Worm (Caenorhabditis elegans) whole organism, L2 larva: Measurements from ENCODE around the gene bre-1.

Source experiments
- C34F6.9 ChIP-seq: fragments of 150-350 bp; optimal IDR thresholded peaks from 2 replicates; lab custom pipeline; 2014; ENCODE audit warnings: missing biosample characterization, missing genetic modification characterization
- F13H6.1 ChIP-seq: sonication (generic microtip); optimal IDR thresholded peaks from 2 replicates; lab custom pipeline; 2016; ENCODE audit warnings: missing genetic modification characterization, missing compliant biosample characterization
- R02D3.7 ChIP-seq: fragments of 150-350 bp; optimal IDR thresholded peaks from 2 replicates; lab custom pipeline; 2014; ENCODE audit warnings: missing biosample characterization, missing genetic modification characterization
- Y55F3AM.14 ChIP-seq: fragments of 200-800 bp; sonication (Bioruptor generic); optimal IDR thresholded peaks from 2 replicates; lab custom pipeline; 2018; ENCODE audit warnings: mild to moderate bottlenecking, missing genetic modification characterization, missing compliant biosample characterization
- ZK546.5 ChIP-seq: sonication (generic microtip); optimal IDR thresholded peaks from 2 replicates; lab custom pipeline; 2017; ENCODE audit warnings: missing biosample characterization, missing genetic modification characterization
- aly-2 ChIP-seq: fragments of 150-350 bp; optimal IDR thresholded peaks from 2 replicates; lab custom pipeline; 2014; ENCODE audit warnings: missing biosample characterization, missing genetic modification characterization
- blmp-1 ChIP-seq: sonication (generic microtip); optimal IDR thresholded peaks from 2 replicates; lab custom pipeline; 2017; ENCODE audit warnings: missing genetic modification characterization, mild to moderate bottlenecking, missing compliant biosample characterization, antibody characterized with exemption, moderate library complexity; ENCODE audit not compliant: insufficient read depth
- ceh-16 ChIP-seq: fragments of 150-350 bp; optimal IDR thresholded peaks from 2 replicates; lab custom pipeline; 2014; ENCODE audit warnings: missing biosample characterization, missing genetic modification characterization
- ceh-82 ChIP-seq: fragments of 150-350 bp; optimal IDR thresholded peaks from 2 replicates; lab custom pipeline; 2014; ENCODE audit warnings: missing biosample characterization, missing genetic modification characterization
- crh-2 ChIP-seq: sonication (generic microtip); optimal IDR thresholded peaks from 2 replicates; lab custom pipeline; 2017; ENCODE audit warnings: missing biosample characterization, missing genetic modification characterization
- egl-27 ChIP-seq: sonication (generic microtip); optimal IDR thresholded peaks from 3 replicates; lab custom pipeline; 2017; ENCODE audit warnings: missing biosample characterization, missing genetic modification reagents, missing genetic modification characterization
- elt-1 ChIP-seq: fragments of 150-350 bp; optimal IDR thresholded peaks from 2 replicates; lab custom pipeline; 2014; ENCODE audit warnings: missing biosample characterization, missing genetic modification characterization
- fos-1 ChIP-seq: fragments of 150-350 bp; optimal IDR thresholded peaks from 2 replicates; lab custom pipeline; 2014; ENCODE audit warnings: missing biosample characterization, missing genetic modification characterization
- gmeb-1 ChIP-seq: fragments of 150-350 bp; optimal IDR thresholded peaks from 2 replicates; lab custom pipeline; 2014; ENCODE audit warnings: missing biosample characterization, missing genetic modification characterization
- lin-11 ChIP-seq: fragments of 150-350 bp; sonication (generic microtip); optimal IDR thresholded peaks from 2 replicates; lab custom pipeline; 2014; ENCODE audit warnings: missing biosample characterization, missing genetic modification characterization, inconsistent platforms, mixed read lengths
- lsy-2 ChIP-seq, 2 experiments: fragments of 150-350 bp in 1 of 2; sonication (generic microtip) in 1 of 2; optimal IDR thresholded peaks; 2 replicates each; lab custom pipeline; 2014 to 2017; ENCODE audit warnings: missing biosample characterization in 2 of 2, missing genetic modification characterization in 2 of 2
- mab-5 ChIP-seq: fragments of 150-350 bp; optimal IDR thresholded peaks from 2 replicates; lab custom pipeline; 2014; ENCODE audit warnings: missing biosample characterization, missing genetic modification characterization
- mbf-1 ChIP-seq: sonication (generic microtip); optimal IDR thresholded peaks from 2 replicates; lab custom pipeline; 2017; ENCODE audit warnings: missing biosample characterization, missing genetic modification characterization
- nhr-10 ChIP-seq: sonication (generic microtip); optimal IDR thresholded peaks from 2 replicates; lab custom pipeline; 2017; ENCODE audit warnings: missing biosample characterization, missing genetic modification characterization
- nhr-11 ChIP-seq: fragments of 150-350 bp; optimal IDR thresholded peaks from 2 replicates; lab custom pipeline; 2014; ENCODE audit warnings: missing biosample characterization, missing genetic modification characterization
- nhr-12 ChIP-seq: fragments of 150-350 bp; optimal IDR thresholded peaks from 2 replicates; lab custom pipeline; 2014; ENCODE audit warnings: missing biosample characterization, missing genetic modification characterization
- nhr-21 ChIP-seq: fragments of 150-350 bp; optimal IDR thresholded peaks from 2 replicates; lab custom pipeline; 2014; ENCODE audit warnings: missing biosample characterization, missing genetic modification characterization
- nhr-23 ChIP-seq: fragments of 150-350 bp; optimal IDR thresholded peaks from 2 replicates; lab custom pipeline; 2014; ENCODE audit warnings: missing biosample characterization, missing genetic modification reagents, missing genetic modification characterization
- nhr-25 ChIP-seq: fragments of 150-350 bp; sonication (generic microtip); optimal IDR thresholded peaks from 3 replicates; lab custom pipeline; 2014; ENCODE audit warnings: missing biosample characterization, missing genetic modification characterization
- nhr-6 ChIP-seq: fragments of 150-350 bp; optimal IDR thresholded peaks from 2 replicates; lab custom pipeline; 2014; ENCODE audit warnings: missing biosample characterization, missing genetic modification characterization
- nhr-77 ChIP-seq: fragments of 150-350 bp; optimal IDR thresholded peaks from 2 replicates; lab custom pipeline; 2014; ENCODE audit warnings: missing biosample characterization, missing genetic modification characterization
- skn-1 ChIP-seq: sonication (generic microtip); optimal IDR thresholded peaks from 2 replicates; lab custom pipeline; 2017; ENCODE audit warnings: missing biosample characterization, missing genetic modification characterization
- sma-3 ChIP-seq: sonication (generic microtip); optimal IDR thresholded peaks from 2 replicates; lab custom pipeline; 2016; ENCODE audit warnings: missing genetic modification reagents, missing genetic modification characterization, missing compliant biosample characterization
- snpc-4 ChIP-seq: fragments of 150-350 bp; optimal IDR thresholded peaks from 2 replicates; lab custom pipeline; 2014; ENCODE audit warnings: missing biosample characterization, missing genetic modification characterization
- unc-39 ChIP-seq: fragments of 150-350 bp; optimal IDR thresholded peaks from 2 replicates; lab custom pipeline; 2014; ENCODE audit warnings: missing biosample characterization, missing genetic modification characterization
- unc-55 ChIP-seq: fragments of 150-350 bp; sonication (generic microtip); optimal IDR thresholded peaks from 3 replicates; lab custom pipeline; 2014; ENCODE audit warnings: missing biosample characterization, missing genetic modification reagents, missing genetic modification characterization
- unc-62 ChIP-seq: fragments of 150-350 bp; optimal IDR thresholded peaks from 2 replicates; lab custom pipeline; 2014; ENCODE audit warnings: missing biosample characterization, missing genetic modification reagents, missing genetic modification characterization
- zag-1 ChIP-seq: fragments of 150-350 bp; optimal IDR thresholded peaks from 2 replicates; lab custom pipeline; 2014; ENCODE audit warnings: missing biosample characterization, missing genetic modification characterization
- ztf-1 ChIP-seq: fragments of 200-800 bp; sonication (Bioruptor generic); conservative IDR thresholded peaks from 2 replicates; pipeline ENCODE4 v1.3.6; 2022; ENCODE audit warnings: missing genetic modification characterization, missing compliant biosample characterization
- ztf-4 ChIP-seq: fragments of 150-350 bp; optimal IDR thresholded peaks from 2 replicates; lab custom pipeline; 2014; ENCODE audit warnings: missing biosample characterization, missing genetic modification characterization

Gene bre-1

DNA sequence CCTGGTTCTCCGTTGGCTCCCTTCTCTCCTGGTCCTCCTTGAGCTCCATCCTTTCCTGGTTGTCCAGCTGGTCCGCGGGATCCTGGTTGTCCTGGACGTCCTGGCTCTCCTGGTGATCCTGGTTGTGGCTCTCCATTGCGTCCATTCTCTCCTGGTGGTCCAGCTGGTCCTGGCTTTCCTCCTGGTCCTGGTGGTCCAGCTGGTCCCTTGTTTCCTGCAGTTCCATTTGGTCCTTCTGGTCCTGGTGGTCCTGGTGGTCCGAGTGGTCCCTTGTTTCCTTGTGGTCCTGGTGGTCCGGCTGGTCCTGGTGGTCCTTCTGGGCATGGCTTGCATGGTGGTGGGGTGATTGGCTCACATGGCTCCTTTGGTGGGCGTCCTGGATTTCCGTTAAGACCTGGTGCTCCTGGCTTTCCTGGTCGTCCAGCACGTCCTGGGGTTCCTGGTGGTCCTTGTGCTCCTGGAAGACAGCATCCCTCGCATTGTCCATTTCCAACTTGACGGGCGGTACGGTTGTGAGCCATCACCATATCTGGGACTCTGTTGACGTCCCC is 7.9 kb upstream of the bre-1 start:
- TF ChIP-seq mab-5 (tag; lab: Kevin White, UChicago): no peak
- no peak for TF ChIP-seq unc-55 (GFP tag; lab: Kevin White, UChicago)
- TF ChIP-seq fos-1 (tag; lab: Kevin White, UChicago): no peak
- no peak for TF ChIP-seq ZK546.5 (tag; lab: Kevin White, UChicago)
- TF ChIP-seq nhr-21 (tag; lab: Kevin White, UChicago): no peak
- no peak for TF ChIP-seq nhr-23 (tag; lab: Kevin White, UChicago)
- TF ChIP-seq F13H6.1: no peak
- no peak for TF ChIP-seq ztf-4 (tag; lab: Kevin White, UChicago)
- TF ChIP-seq nhr-10 (tag; lab: Kevin White, UChicago): no peak
- no peak for TF ChIP-seq unc-62
- TF ChIP-seq nhr-12 (tag; lab: Kevin White, UChicago): no peak
- TF ChIP-seq sma-3 (GFP tag; lab: Kevin White, UChicago): no peak
- no peak for TF ChIP-seq nhr-11 (tag; lab: Kevin White, UChicago)
- TF ChIP-seq, all 48 proteins: peak for 0

DNA sequence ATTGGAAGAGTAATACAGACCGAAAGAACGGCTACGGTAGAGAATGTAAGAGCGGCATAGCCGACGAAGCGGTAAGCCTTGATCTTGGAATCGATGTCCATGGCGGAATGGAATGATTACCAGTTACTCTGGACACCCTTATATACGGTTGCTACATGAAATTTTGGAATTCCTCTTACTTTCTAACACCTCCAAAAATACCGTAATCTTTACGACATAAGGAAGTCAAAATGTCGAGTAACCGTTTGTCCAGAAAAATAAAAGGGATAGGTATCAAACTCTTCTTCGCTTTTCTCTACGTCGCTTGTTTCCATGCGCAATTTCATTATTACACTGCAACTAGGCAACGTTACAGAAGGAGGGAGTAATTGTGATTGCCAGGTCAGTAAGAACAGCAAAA is 7.4 kb upstream of the bre-1 start, which contains the start of gene col-119:
TSS of gene col-119 (minus strand) at position 101 of the 400 bp plus-strand sequence.
- no peak for TF ChIP-seq gmeb-1
- TF ChIP-seq ceh-82 (tag; lab: Kevin White, UChicago): no peak
- TF ChIP-seq crh-2 (tag; lab: Kevin White, UChicago): no peak
- no peak for TF ChIP-seq snpc-4
- no peak for TF ChIP-seq ceh-16 (tag; lab: Kevin White, UChicago)
- no peak for TF ChIP-seq ztf-4 (tag; lab: Kevin White, UChicago)
- TF ChIP-seq lin-11: no peak
- TF ChIP-seq nhr-6 (tag; lab: Kevin White, UChicago): no peak
- TF ChIP-seq lsy-2 (tag; optimal IDR thresholded peaks at IDR 0.05; lab: Kevin White, UChicago): no peak
- no peak for TF ChIP-seq skn-1 (tag; lab: Kevin White, UChicago)
- TF ChIP-seq blmp-1 (tag; lab: Kevin White, UChicago): no peak
- no peak for TF ChIP-seq nhr-10 (tag; lab: Kevin White, UChicago)
- no peak for TF ChIP-seq nhr-12 (tag; lab: Kevin White, UChicago)
- no peak for TF ChIP-seq unc-62
- TF ChIP-seq nhr-21 (tag; lab: Kevin White, UChicago): no peak
- no peak for TF ChIP-seq aly-2
- TF ChIP-seq R02D3.7 (tag; lab: Kevin White, UChicago): no peak
- TF ChIP-seq ztf-1: no peak
- TF ChIP-seq elt-1: no peak
- no peak for TF ChIP-seq zag-1 (tag; lab: Kevin White, UChicago)

DNA sequence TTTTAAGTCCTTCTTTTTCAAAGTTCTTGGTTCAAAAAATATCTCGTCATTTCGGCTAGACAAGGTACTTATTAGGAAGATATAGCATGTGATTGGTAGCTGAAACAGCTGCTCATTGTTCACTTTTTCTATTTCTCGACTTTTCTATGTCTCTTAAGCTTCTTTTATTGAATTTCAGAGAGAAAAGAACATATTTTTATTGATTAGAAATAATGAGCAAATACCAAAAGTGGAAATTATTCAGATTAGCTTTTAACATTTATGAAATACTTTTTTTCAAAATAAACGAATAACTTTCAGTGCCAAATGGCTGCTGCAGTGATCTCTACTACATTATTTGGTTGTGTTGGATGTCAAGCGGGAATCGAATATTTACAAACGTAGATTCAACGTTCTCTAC is 2.5 kb upstream of the bre-1 start, which contains the start of gene nstp-1:
TSS of gene nstp-1 (plus strand) at position 301 of the 400 bp plus-strand sequence.
- no peak for TF ChIP-seq gmeb-1
- no peak for TF ChIP-seq R02D3.7 (tag; lab: Kevin White, UChicago)
- TF ChIP-seq fos-1 (tag; lab: Kevin White, UChicago): no peak
- TF ChIP-seq zag-1 (tag; lab: Kevin White, UChicago): no peak
- no peak for TF ChIP-seq egl-27 (tag; lab: Kevin White, UChicago)
- no peak for TF ChIP-seq mab-5 (tag; lab: Kevin White, UChicago)

DNA sequence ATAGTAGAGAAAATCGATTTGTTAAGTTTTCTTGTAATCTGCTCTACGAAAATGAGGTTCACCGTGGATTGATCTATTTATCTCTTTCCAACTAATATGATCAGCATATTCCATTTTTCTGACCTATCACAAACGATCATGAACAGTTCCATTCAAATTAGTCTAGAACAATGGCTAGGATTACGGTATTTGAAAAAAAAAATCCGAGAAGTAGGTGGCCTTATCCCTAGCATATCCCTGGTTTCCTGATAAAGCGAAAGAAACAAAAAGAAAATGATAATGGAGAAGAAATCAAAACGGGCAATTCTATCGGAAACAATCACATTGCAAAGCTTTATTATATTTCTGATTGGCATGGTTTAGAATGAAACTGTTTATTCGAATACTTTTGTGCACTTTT is 5.7 kb downstream of the bre-1 start, which contains the start of gene mltn-12:
TSS of gene mltn-12 (plus strand) at position 301 of the 400 bp plus-strand sequence.
- TF ChIP-seq mbf-1 (tag; lab: Kevin White, UChicago) (no peak), C34F6.9 (tag; lab: Kevin White, UChicago) (no peak), lsy-2 (tag; optimal IDR thresholded peaks at IDR 0.05; lab: Kevin White, UChicago) (no peak), nhr-25 (tag; lab: Kevin White, UChicago) (no peak), Y55F3AM.14 (GFP tag; lab: Kevin White, UChicago) (no peak), unc-39 (tag; lab: Kevin White, UChicago) (no peak), ceh-82 (tag; lab: Kevin White, UChicago) (no peak), nhr-77 (tag; lab: Kevin White, UChicago) (no peak), skn-1 (tag; lab: Kevin White, UChicago) (no peak), unc-55 (GFP tag; lab: Kevin White, UChicago) (no peak), sma-3 (GFP tag; lab: Kevin White, UChicago) (no peak), zag-1 (tag; lab: Kevin White, UChicago) (no peak), fos-1 (tag; lab: Kevin White, UChicago) (no peak), unc-62 (no peak)
